Worm (Caenorhabditis elegans) whole organism, young adult: ENCODE data around the gene pkhm-2.

Source experiments
- F57A8.1 ChIP-seq: fragments of 200-800 bp; sonication (Bioruptor generic); optimal IDR thresholded peaks from 2 replicates; lab custom pipeline; 2018; ENCODE audit warnings: mild to moderate bottlenecking, missing genetic modification characterization, moderate library complexity, missing compliant biosample characterization
- Y53F4B.3 ChIP-seq: fragments of 200-800 bp; sonication (Bioruptor generic); IDR thresholded peaks from 2 replicates; pipeline ENCODE4 v1.3.6; 2022; ENCODE audit warnings: missing genetic modification reagents, missing genetic modification characterization, missing compliant biosample characterization
- ama-1 ChIP-seq, 3 experiments: fragments of 150-350 bp in 1 of 3; sonication (generic microtip) in 2 of 3; optimal IDR thresholded peaks; 2 replicates each; lab custom pipeline; 2014 to 2018; ENCODE audit warnings: missing biosample characterization in 2 of 3, missing genetic modification characterization in 2 of 3, missing genetic modification reagents in 2 of 3
- lin-35 ChIP-seq, 3 experiments: fragments of 150-350 bp in 2 of 3; sonication (generic microtip) in 1 of 3; optimal IDR thresholded peaks; 2 replicates each; lab custom pipeline; 2014 to 2018; ENCODE audit warnings: missing biosample characterization in 3 of 3, missing genetic modification characterization in 3 of 3, missing genetic modification reagents in 3 of 3
- lin-54 ChIP-seq: fragments of 200-800 bp; sonication (Bioruptor generic); optimal IDR thresholded peaks from 2 replicates; lab custom pipeline; 2018; ENCODE audit warnings: mild to moderate bottlenecking, missing genetic modification characterization, missing compliant biosample characterization
- madf-10 ChIP-seq: sonication (generic microtip); optimal IDR thresholded peaks from 2 replicates; lab custom pipeline; 2016; ENCODE audit warnings: mild to moderate bottlenecking, missing genetic modification characterization, missing compliant biosample characterization
- madf-8 ChIP-seq: fragments of 200-800 bp; sonication (Bioruptor generic); conservative IDR thresholded peaks from 2 replicates; pipeline ENCODE4 v1.3.6; 2022; ENCODE audit warnings: missing genetic modification reagents, missing genetic modification characterization, missing compliant biosample characterization
- mel-28 ChIP-seq: sonication (generic microtip); optimal IDR thresholded peaks from 2 replicates; lab custom pipeline; 2016; ENCODE audit warnings: borderline replicate concordance, mild to moderate bottlenecking, missing genetic modification characterization, missing compliant biosample characterization
- snpc-1.1 ChIP-seq: sonication (generic microtip); optimal IDR thresholded peaks from 2 replicates; lab custom pipeline; 2017; ENCODE audit warnings: missing genetic modification characterization, mild to moderate bottlenecking, missing compliant biosample characterization, antibody characterized with exemption, moderate library complexity, missing genotype, missing genetic modification reagents; ENCODE audit not compliant: insufficient read depth
- snpc-3.4 ChIP-seq: sonication (generic microtip); optimal IDR thresholded peaks from 2 replicates; lab custom pipeline; 2017; ENCODE audit warnings: missing genetic modification characterization, mild to moderate bottlenecking, missing compliant biosample characterization, antibody characterized with exemption, moderate library complexity, missing genotype, missing genetic modification reagents
- snpc-4 ChIP-seq, 5 experiments: fragments of 150-350 bp in 1 of 5; sonication (generic microtip) in 4 of 5; optimal IDR thresholded peaks; 2 replicates each; lab custom pipeline; 2014 to 2018; ENCODE audit warnings: missing genetic modification characterization in 5 of 5, missing biosample characterization in 3 of 5, antibody characterized with exemption in 2 of 5, mild to moderate bottlenecking in 2 of 5, missing compliant biosample characterization in 2 of 5, missing genotype in 2 of 5, moderate library complexity in 2 of 5, missing genetic modification reagents in 1 of 5
- unc-130 ChIP-seq: sonication (generic microtip); optimal IDR thresholded peaks from 2 replicates; lab custom pipeline; 2016; ENCODE audit warnings: missing genetic modification reagents, missing genetic modification characterization, missing compliant biosample characterization
- unc-62 ChIP-seq: fragments of 150-350 bp; optimal IDR thresholded peaks from 2 replicates; lab custom pipeline; 2014; ENCODE audit warnings: missing biosample characterization, missing genetic modification reagents, missing genetic modification characterization

DNA sequence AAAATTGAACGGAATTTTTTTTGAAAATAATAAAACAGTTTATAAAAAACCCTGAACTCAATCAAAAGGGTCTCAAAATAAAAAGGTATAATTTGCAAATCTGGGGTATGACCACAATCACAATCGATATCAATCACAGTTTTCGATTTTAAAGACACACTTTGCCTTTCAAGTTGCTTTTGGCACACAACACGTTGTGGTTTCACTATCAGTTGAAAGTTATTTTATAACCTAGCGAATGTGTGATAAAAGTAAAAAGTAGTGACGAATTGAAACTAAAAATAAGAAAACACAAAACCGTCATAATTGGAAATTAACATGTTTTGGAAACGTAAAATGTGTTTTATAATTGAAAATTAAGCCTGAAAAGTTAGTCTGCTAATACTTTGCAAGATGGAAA lies 13.6 kb downstream of the pkhm-2 start:
- TF ChIP-seq madf-10 (tag; lab: Kevin White, UChicago) (no peak), ama-1 (optimal IDR thresholded peaks at IDR 0.05; lab: Kevin White, UChicago) (no peak), ama-1 (GFP tag; optimal IDR thresholded peaks at IDR 0.05; lab: Kevin White, UChicago) (no peak), lin-54 (GFP tag; lab: Kevin White, UChicago) (no peak), snpc-1.1 (tag; lab: Kevin White, UChicago) (no peak), snpc-4 (GFP tag; optimal IDR thresholded peaks at IDR 0.05; lab: Kevin White, UChicago) (no peak), snpc-4 (tag; optimal IDR thresholded peaks at IDR 0.05; lab: Kevin White, UChicago) (no peak), unc-62 (GFP tag; lab: Kevin White, UChicago) (no peak), F57A8.1 (GFP tag; lab: Kevin White, UChicago) (no peak), lin-35 (GFP tag; optimal IDR thresholded peaks at IDR 0.05; lab: Kevin White, UChicago) (no peak), snpc-3.4 (no peak), madf-8 (GFP tag; lab: Robert Waterston, UW) (no peak), mel-28 (tag; lab: Kevin White, UChicago) (no peak), Y53F4B.3 (GFP tag; lab: Robert Waterston, UW) (no peak), unc-130 (GFP tag; lab: Kevin White, UChicago) (no peak)
